Worm (Caenorhabditis elegans): ENCODE results near the gene tag-124.
A peak's percentile ranks its signal among the peaks of the same experiment; 100 is the strongest.

The tag-124 gene

ce11 chrII:9621913-9622348, 30.8 kb downstream of the tag-124 start:
- TF ChIP-seq pha-4 (tag; optimal IDR thresholded peaks at IDR 0.05) (peak; percentile 91), nhr-23 (tag; optimal IDR thresholded peaks at IDR 0.05) (peak; percentile 8), nhr-67 (tag; optimal IDR thresholded peaks at IDR 0.05) (no peak), nhr-11 (tag; optimal IDR thresholded peaks at IDR 0.05) (no peak)

ce11 chrII:9624110-9624695, 33.1 kb downstream of the tag-124 start, which contains the start of the genes dnj-20 and ZK1307.8:
Gene dnj-20 (minus strand): TSS chrII:9624176.
Gene ZK1307.8 (plus strand): TSS chrII:9624613.
- no peak for TF ChIP-seq fos-1 (tag; optimal IDR thresholded peaks at IDR 0.05)
- no peak for TF ChIP-seq elt-3 (tag; optimal IDR thresholded peaks at IDR 0.05)
- no peak for TF ChIP-seq egl-5 (tag; optimal IDR thresholded peaks at IDR 0.05)
- TF ChIP-seq elt-1 (tag; optimal IDR thresholded peaks at IDR 0.05) = no peak
- peak; percentile 33 for TF ChIP-seq hmg-11 (tag; optimal IDR thresholded peaks at IDR 0.05)
- TF ChIP-seq ama-1 (optimal IDR thresholded peaks at IDR 0.05) = no peak
- TF ChIP-seq pha-4 (tag; optimal IDR thresholded peaks at IDR 0.05) = peak; percentile 9
- TF ChIP-seq ceh-16 (tag; optimal IDR thresholded peaks at IDR 0.05) = no peak
- no peak for TF ChIP-seq nhr-12 (tag; optimal IDR thresholded peaks at IDR 0.05)
- no peak for TF ChIP-seq nhr-76 (tag; optimal IDR thresholded peaks at IDR 0.05)
- TF ChIP-seq jun-1 (tag; optimal IDR thresholded peaks at IDR 0.05) = no peak
- TF ChIP-seq aly-2 (tag; optimal IDR thresholded peaks at IDR 0.05) = no peak
- TF ChIP-seq mdl-1 (tag; optimal IDR thresholded peaks at IDR 0.05) = no peak
- TF ChIP-seq nhr-23 (tag; optimal IDR thresholded peaks at IDR 0.05) = no peak
- no peak for TF ChIP-seq nhr-28 (tag; optimal IDR thresholded peaks at IDR 0.05)
- no peak for TF ChIP-seq tbx-2 (tag; optimal IDR thresholded peaks at IDR 0.05)
- no peak for TF ChIP-seq ceh-28 (tag; optimal IDR thresholded peaks at IDR 0.05)
- no peak for TF ChIP-seq snpc-4 (tag; optimal IDR thresholded peaks at IDR 0.05)
- TF ChIP-seq fkh-10 (GFP tag; optimal IDR thresholded peaks at IDR 0.05) = no peak
- no peak for TF ChIP-seq eor-1 (tag; optimal IDR thresholded peaks at IDR 0.05)
- TF ChIP-seq ceh-9 (tag; optimal IDR thresholded peaks at IDR 0.05) = no peak
- no peak for TF ChIP-seq lsy-12 (tag; optimal IDR thresholded peaks at IDR 0.05)
- TF ChIP-seq skn-1 (tag; optimal IDR thresholded peaks at IDR 0.05) = no peak
- peak; percentile 34 for TF ChIP-seq nfya-1 (tag; optimal IDR thresholded peaks at IDR 0.05; ENCODE audit: insufficient read depth)
- peak; percentile 34 for TF ChIP-seq pqm-1 (tag; optimal IDR thresholded peaks at IDR 0.05)
- peak; percentile 45 for TF ChIP-seq elt-2 (tag; optimal IDR thresholded peaks at IDR 0.05)
- no peak for TF ChIP-seq nhr-77 (tag; optimal IDR thresholded peaks at IDR 0.05)
- no peak for TF ChIP-seq ZK546.5 (tag; optimal IDR thresholded peaks at IDR 0.05)
- TF ChIP-seq lin-15B (tag; optimal IDR thresholded peaks at IDR 0.05) = peak; percentile 40
- peak; percentile 22 for TF ChIP-seq lin-39 (tag; optimal IDR thresholded peaks at IDR 0.05)
- TF ChIP-seq fkh-2 (tag; optimal IDR thresholded peaks at IDR 0.05) = no peak
- no peak for TF ChIP-seq zag-1 (tag; optimal IDR thresholded peaks at IDR 0.05)
- TF ChIP-seq R02D3.7 (tag; optimal IDR thresholded peaks at IDR 0.05) = no peak

- TF ChIP-seq eor-1 (tag; optimal IDR thresholded peaks at IDR 0.05) = no peak
- TF ChIP-seq lsy-12 (tag; optimal IDR thresholded peaks at IDR 0.05) = no peak
- no peak for TF ChIP-seq ceh-16 (tag; optimal IDR thresholded peaks at IDR 0.05)
- no peak for TF ChIP-seq zag-1 (tag; optimal IDR thresholded peaks at IDR 0.05)
- TF ChIP-seq nhr-25 (tag; optimal IDR thresholded peaks at IDR 0.05) = no peak
- TF ChIP-seq elt-3 (tag; optimal IDR thresholded peaks at IDR 0.05) = no peak
- TF ChIP-seq nhr-77 (tag; optimal IDR thresholded peaks at IDR 0.05) = no peak
- no peak for TF ChIP-seq unc-62 (GFP tag; optimal IDR thresholded peaks at IDR 0.05)
- no peak for TF ChIP-seq nhr-237 (tag; optimal IDR thresholded peaks at IDR 0.05)
- no peak for TF ChIP-seq nfya-1 (tag; optimal IDR thresholded peaks at IDR 0.05; ENCODE audit: insufficient read depth)
Measured at ce11 chrII:9625930-9626329, 34.8 kb downstream of the tag-124 start.

ce11 chrII:9636300-9636699, 45.2 kb downstream of the tag-124 start, which contains the start of gene ZK1307.7:
Gene ZK1307.7 (plus strand): TSS chrII:9636600.
- TF ChIP-seq nfya-1 (tag; optimal IDR thresholded peaks at IDR 0.05; ENCODE audit: insufficient read depth) (no peak), pha-4 (tag; optimal IDR thresholded peaks at IDR 0.05) (no peak), elt-2 (tag; optimal IDR thresholded peaks at IDR 0.05) (no peak), mml-1 (tag; optimal IDR thresholded peaks at IDR 0.05) (no peak)
